Fruit fly (Drosophila melanogaster) whole organism, embryonic: ENCODE data around the gene CG13654.

Experiments
- C15 ChIP-seq: fragments of 200-800 bp; sonication (Bioruptor generic); IDR thresholded peaks from 3 replicates; pipeline ENCODE4 v1.3.6; 2022; ENCODE audit warnings: missing biosample characterization, missing genetic modification characterization
- CG10267 ChIP-seq: fragments of 200-800 bp; sonication (Bioruptor generic); optimal IDR thresholded peaks from 2 replicates; lab custom pipeline; 2018; ENCODE audit warnings: missing biosample characterization, mild to moderate bottlenecking, missing genetic modification characterization, moderate library complexity
- CG11456 ChIP-seq: fragments of 200-800 bp; sonication (Bioruptor generic); IDR thresholded peaks from 3 replicates; pipeline ENCODE4 v1.3.6; 2022; ENCODE audit warnings: missing biosample characterization, missing genetic modification characterization
- CG14014 ChIP-seq: fragments of 200-800 bp; sonication (Bioruptor generic); IDR thresholded peaks from 2 replicates; pipeline ENCODE4 v1.3.6; 2022; ENCODE audit warnings: missing biosample characterization, missing genetic modification characterization
- CG14667 ChIP-seq: fragments of 200-800 bp; sonication (Bioruptor generic); IDR thresholded peaks from 2 replicates; pipeline ENCODE4 v1.3.6; 2022; ENCODE audit warnings: missing biosample characterization, missing genetic modification characterization
- CG15479 ChIP-seq: fragments of 200-800 bp; sonication (Bioruptor generic); optimal IDR thresholded peaks from 3 replicates; lab custom pipeline; 2019; ENCODE audit warnings: missing biosample characterization, mild to moderate bottlenecking, missing genetic modification characterization, moderate library complexity
- CG15514 ChIP-seq: fragments of 200-800 bp; sonication (Bioruptor generic); optimal IDR thresholded peaks from 3 replicates; lab custom pipeline; 2017; ENCODE audit warnings: missing biosample characterization, missing genetic modification characterization, mild to moderate bottlenecking, moderate library complexity, missing genetic modification reagents
- CG1647 ChIP-seq: fragments of 200-800 bp; sonication (Bioruptor generic); optimal IDR thresholded peaks from 3 replicates; lab custom pipeline; 2016; ENCODE audit warnings: missing biosample characterization, missing genetic modification characterization
- CG18262 ChIP-seq: fragments of 200-800 bp; optimal IDR thresholded peaks from 3 replicates; lab custom pipeline; 2019; ENCODE audit warnings: missing biosample characterization, mild to moderate bottlenecking, missing genetic modification characterization, moderate library complexity
- CG3726 ChIP-seq: fragments of 200-800 bp; sonication (Bioruptor generic); IDR thresholded peaks from 3 replicates; pipeline ENCODE4, ENCODE4 v1.3.6; 2022; ENCODE audit warnings: missing biosample characterization, missing genetic modification characterization
- CG4707 ChIP-seq: fragments of 200-800 bp; sonication (Bioruptor generic); optimal IDR thresholded peaks from 2 replicates; lab custom pipeline; 2018; ENCODE audit warnings: missing biosample characterization, mild to moderate bottlenecking, missing genetic modification characterization, moderate library complexity
- CG5953 ChIP-seq: fragments of 200-800 bp; sonication (Bioruptor generic); IDR thresholded peaks from 2 replicates; pipeline ENCODE4 v1.3.6; 2022; ENCODE audit warnings: missing biosample characterization, missing genetic modification characterization
- CG6791 ChIP-seq: fragments of 200-800 bp; sonication (Bioruptor generic); IDR thresholded peaks from 3 replicates; pipeline ENCODE4 v1.3.6; 2022; ENCODE audit warnings: missing biosample characterization, missing genetic modification characterization; ENCODE audit not compliant: partially characterized antibody
- CG7745 ChIP-seq: fragments of 200-800 bp; sonication (Bioruptor generic); optimal IDR thresholded peaks from 2 replicates; lab custom pipeline; 2018; ENCODE audit warnings: missing biosample characterization, mild to moderate bottlenecking, missing genetic modification characterization, moderate library complexity
- CG7786 ChIP-seq: fragments of 200-800 bp; sonication (Bioruptor generic); optimal IDR thresholded peaks from 2 replicates; lab custom pipeline; 2016; ENCODE audit warnings: missing biosample characterization, missing genetic modification characterization
- CTCF ChIP-seq: fragments of 200-800 bp; sonication (Bioruptor generic); optimal IDR thresholded peaks from 2 replicates; lab custom pipeline; 2017; ENCODE audit warnings: missing biosample characterization, mild to moderate bottlenecking, missing genetic modification characterization, moderate library complexity
- D ChIP-seq, 2 experiments: fragments of 200-800 bp in 1 of 2; fragments of >200 bp in 1 of 2; sonication (Bioruptor generic) in 1 of 2; optimal IDR thresholded peaks; 2 replicates in 1 of 2; 3 replicates in 1 of 2; lab custom pipeline; 2017; ENCODE audit warnings: mild to moderate bottlenecking in 1 of 2, missing biosample characterization in 1 of 2, missing genetic modification characterization in 1 of 2, missing genetic modification reagents in 1 of 2
- Dad ChIP-seq: fragments of 200-800 bp; sonication (Bioruptor generic); optimal IDR thresholded peaks from 3 replicates; lab custom pipeline; 2016; ENCODE audit warnings: missing biosample characterization, missing genetic modification characterization
- Dfd ChIP-seq, 2 experiments: fragments of >200 bp; optimal IDR thresholded peaks; 2 replicates each; lab custom pipeline; 2017; ENCODE audit warnings: missing biosample characterization in 2 of 2, missing genetic modification characterization in 2 of 2
- ERR ChIP-seq: fragments of 200-800 bp; sonication (Bioruptor generic); optimal IDR thresholded peaks from 2 replicates; lab custom pipeline; 2016; ENCODE audit warnings: missing biosample characterization, missing genetic modification characterization
- HmgD ChIP-seq: fragments of 200-800 bp; sonication (Bioruptor generic); optimal IDR thresholded peaks from 3 replicates; lab custom pipeline; 2016; ENCODE audit warnings: missing biosample characterization, missing genetic modification characterization
- Mad ChIP-seq: fragments of 200-800 bp; sonication (Bioruptor generic); optimal IDR thresholded peaks from 2 replicates; lab custom pipeline; 2016; ENCODE audit warnings: missing biosample characterization, missing genetic modification characterization
- NC2α ChIP-seq: fragments of 200-800 bp; sonication (Bioruptor generic); optimal IDR thresholded peaks from 2 replicates; lab custom pipeline; 2016; ENCODE audit warnings: missing biosample characterization, missing genetic modification characterization
- Oli ChIP-seq: fragments of 200-800 bp; sonication (Bioruptor generic); optimal IDR thresholded peaks from 2 replicates; lab custom pipeline; 2018; ENCODE audit warnings: missing biosample characterization, mild to moderate bottlenecking, missing genetic modification characterization, moderate library complexity
- Tbp ChIP-seq: fragments of >200 bp; optimal IDR thresholded peaks from 2 replicates; lab custom pipeline; 2018; ENCODE audit warnings: missing biosample characterization, missing genetic modification characterization
- Usf ChIP-seq: fragments of 200-800 bp; sonication (Bioruptor generic); optimal IDR thresholded peaks from 2 replicates; lab custom pipeline; 2017; ENCODE audit warnings: missing genotype, missing biosample characterization, missing genetic modification characterization
- cad ChIP-seq: fragments of >200 bp; optimal IDR thresholded peaks from 2 replicates; lab custom pipeline; 2017; ENCODE audit warnings: missing biosample characterization, missing genetic modification characterization
- da ChIP-seq: fragments of 200-800 bp; sonication (Bioruptor generic); optimal IDR thresholded peaks from 2 replicates; lab custom pipeline; 2016; ENCODE audit warnings: missing biosample characterization, missing genetic modification characterization
- eyg ChIP-seq: fragments of 200-800 bp; sonication (Bioruptor generic); optimal IDR thresholded peaks from 3 replicates; lab custom pipeline; 2016; ENCODE audit warnings: missing biosample characterization, missing genetic modification characterization
- fd102C ChIP-seq: fragments of 200-800 bp; sonication (Bioruptor generic); optimal IDR thresholded peaks from 2 replicates; lab custom pipeline; 2018; ENCODE audit warnings: missing biosample characterization, mild to moderate bottlenecking, missing genetic modification characterization, moderate library complexity
- maf-S ChIP-seq: fragments of 200-800 bp; sonication (Bioruptor generic); optimal IDR thresholded peaks from 2 replicates; lab custom pipeline; 2016; ENCODE audit warnings: missing biosample characterization, missing genetic modification characterization
- onecut ChIP-seq: fragments of 200-800 bp; sonication (Bioruptor generic); IDR thresholded peaks from 2 replicates; pipeline ENCODE4 v1.3.6; 2022; ENCODE audit warnings: missing biosample characterization, missing genetic modification characterization
- sens ChIP-seq: fragments of 200-800 bp; sonication (Bioruptor generic); peaks from one replicate; lab custom pipeline; 2016; ENCODE audit warnings: missing biosample characterization, missing genetic modification characterization
- sim ChIP-seq: fragments of 200-800 bp; sonication (Bioruptor generic); IDR thresholded peaks from 2 replicates; pipeline ENCODE4 v1.3.6; 2022; ENCODE audit warnings: missing biosample characterization, missing genetic modification characterization
- slp2 ChIP-seq: fragments of 200-800 bp; sonication (Bioruptor generic); optimal IDR thresholded peaks from 2 replicates; lab custom pipeline; 2016; ENCODE audit warnings: missing biosample characterization, missing genetic modification characterization
- tll ChIP-seq, 2 experiments: fragments of 200-800 bp in 1 of 2; fragments of >200 bp in 1 of 2; sonication (Bioruptor generic) in 1 of 2; optimal IDR thresholded peaks; 2 replicates each; lab custom pipeline; 2017 to 2019; ENCODE audit warnings: missing biosample characterization in 2 of 2, missing genetic modification characterization in 2 of 2, mild to moderate bottlenecking in 1 of 2, moderate library complexity in 1 of 2
- twi ChIP-seq: fragments of 200-800 bp; optimal IDR thresholded peaks from 2 replicates; lab custom pipeline; 2019; ENCODE audit warnings: missing biosample characterization, mild to moderate bottlenecking, missing genetic modification characterization, moderate library complexity
- zen ChIP-seq: fragments of 200-800 bp; sonication (Bioruptor generic); optimal IDR thresholded peaks from 3 replicates; lab custom pipeline; 2018; ENCODE audit warnings: missing biosample characterization, mild to moderate bottlenecking, missing genetic modification characterization, moderate library complexity

The CG13654 gene

dm6 chr3R:25168259-25168972, 31.2 kb upstream of the CG13654 start (continued):
- TF ChIP-seq Oli, result peak; percentile 45
- TF ChIP-seq onecut (GFP tag; lab: Robert Waterston, UW), result 0 out of 2 replicates have a peak, but pooled peaks have one; percentile 20
- TF ChIP-seq CG1647 (GFP tag; lab: Kevin White, UChicago), result no peak
- TF ChIP-seq Dfd (GFP tag; optimal IDR thresholded peaks at IDR 0.05; lab: Kevin White, UChicago), result no peak
- TF ChIP-seq CG15514 (GFP tag; lab: Kevin White, UChicago), result peak; percentile 14
- TF ChIP-seq CG11456 (GFP tag; lab: Robert Waterston, UW), result peak; percentile 48; the same call in 1 of the 3 replicates
- peak; percentile 8 for TF ChIP-seq maf-S (GFP tag; lab: Kevin White, UChicago)
- TF ChIP-seq CG7745 (tag; lab: Kevin White, UChicago), result no peak
- no peak for TF ChIP-seq zen (tag; lab: Kevin White, UChicago)
- TF ChIP-seq CG10267 (tag; lab: Kevin White, UChicago), result peak; percentile 27
- no peak for TF ChIP-seq CG4707 (GFP tag; lab: Kevin White, UChicago)
- TF ChIP-seq, all 482 proteins: peak for 168

dm6 chr3R:25172353-25172752, 27.3 kb upstream of the CG13654 start:
- no peak for TF ChIP-seq C15 (GFP tag; lab: Robert Waterston, UW)
- no peak for TF ChIP-seq sens (GFP tag; lab: Kevin White, UChicago)
- TF ChIP-seq fd102C, result peak; percentile 2
- TF ChIP-seq CTCF (GFP tag; lab: Kevin White, UChicago), result no peak
- no peak for TF ChIP-seq Dad
- TF ChIP-seq ERR, result no peak
- no peak for TF ChIP-seq CG18262 (tag; lab: Kevin White, UChicago)
- TF ChIP-seq slp2 (GFP tag; lab: Kevin White, UChicago), result no peak
- TF ChIP-seq zen (tag; lab: Kevin White, UChicago), result peak; percentile 66
- peak in 1 of 2 experiments; percentile 70 for TF ChIP-seq tll (GFP tag; optimal IDR thresholded peaks at IDR 0.05; lab: Kevin White, UChicago)
- peak; percentile 94 for TF ChIP-seq cad (GFP tag; lab: Kevin White, UChicago)
- TF ChIP-seq NC2α, result no peak
- TF ChIP-seq CG14014 (GFP tag; lab: Robert Waterston, UW), result no peak
- TF ChIP-seq, all 482 proteins: peak for 4

dm6 chr3R:25172976-25173375, 26.6 kb upstream of the CG13654 start:
- TF ChIP-seq CG3726 (GFP tag; lab: Robert Waterston, UW) (no peak), CG7786 (GFP tag; lab: Kevin White, UChicago) (no peak), Usf (GFP tag; lab: Kevin White, UChicago) (no peak), CG6791 (GFP tag; lab: Robert Waterston, UW) (no peak), Tbp (GFP tag; lab: Kevin White, UChicago) (no peak), sim (GFP tag; lab: Robert Waterston, UW) (no peak), twi (tag; lab: Kevin White, UChicago) (peak; percentile 10), D (optimal IDR thresholded peaks at IDR 0.05; lab: Kevin White, UChicago) (peak; percentile 92), D (GFP tag; optimal IDR thresholded peaks at IDR 0.05; lab: Kevin White, UChicago) (no peak), cad (GFP tag; lab: Kevin White, UChicago) (peak; percentile 18), CG5953 (no peak), zen (tag; lab: Kevin White, UChicago) (peak; percentile 89), CG14667 (no peak), da (GFP tag; lab: Kevin White, UChicago) (no peak), HmgD (GFP tag; lab: Kevin White, UChicago) (no peak), Mad (GFP tag; lab: Kevin White, UChicago) (no peak), eyg (no peak), CG15479 (peak; percentile 23)
